Fruit fly (Drosophila melanogaster): ENCODE results near the gene CG3847.
A peak's percentile ranks its signal among the peaks of the same experiment; 100 is the strongest.

Gene CG3847

DNA sequence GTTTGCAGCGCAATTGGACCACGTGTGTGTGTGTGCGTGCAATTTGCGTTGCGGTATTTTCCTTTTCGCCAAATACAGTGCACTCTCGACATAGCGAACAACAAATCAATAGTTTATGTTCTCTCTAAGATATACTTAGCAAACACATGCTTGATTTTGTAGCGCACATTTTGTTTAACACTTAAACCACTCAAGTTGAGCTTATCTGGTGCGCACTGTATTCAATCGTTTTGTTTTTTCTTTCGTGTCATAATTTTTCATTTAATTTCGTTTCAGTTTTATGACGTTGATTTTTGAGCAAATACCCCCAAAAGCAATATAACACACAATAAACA, 19.4 kb downstream of the CG3847 start (continued):
- TF ChIP-seq CG11398 (GFP tag; optimal IDR thresholded peaks at IDR 0.05) (peak; percentile 69), CG2889 (GFP tag; IDR thresholded peaks at IDR 0.05) (peak; percentile 88), ATbp (GFP tag; optimal IDR thresholded peaks at IDR 0.05) (peak; percentile 71), Blimp-1 (GFP tag; optimal IDR thresholded peaks at IDR 0.05) (peak; percentile 64), CG3281 (GFP tag; optimal IDR thresholded peaks at IDR 0.05) (peak; percentile 89), Hsf (GFP tag; optimal IDR thresholded peaks at IDR 0.05) (peak; percentile 89), bbx (GFP tag; IDR thresholded peaks at IDR 0.05; ENCODE audit: partially characterized antibody) (no peak), hb (GFP tag; IDR thresholded peaks at IDR 0.05; ENCODE audit: partially characterized antibody) (no peak), Hand (GFP tag; optimal IDR thresholded peaks at IDR 0.05) (peak; percentile 83), unpg (GFP tag; optimal IDR thresholded peaks at IDR 0.05) (peak; percentile 85), CG8281 (tag; optimal IDR thresholded peaks at IDR 0.05) (peak; percentile 54), CG8478 (optimal IDR thresholded peaks at IDR 0.05) (no peak), lmd (GFP tag; IDR thresholded peaks at IDR 0.05) (peak; percentile 91), CG12942 (GFP tag; optimal IDR thresholded peaks at IDR 0.05) (peak; percentile 55), bcd (GFP tag; optimal IDR thresholded peaks at IDR 0.05) (peak; percentile 85), Sry-δ (GFP tag; optimal IDR thresholded peaks at IDR 0.05) (peak; percentile 37), Mrtf (GFP tag; IDR thresholded peaks at IDR 0.05) (peak; percentile 88), CG14965 (GFP tag; optimal IDR thresholded peaks at IDR 0.05; ENCODE audit: borderline replicate concordance) (no peak), eve (GFP tag; optimal IDR thresholded peaks at IDR 0.05) (no peak), Mes4 (GFP tag; optimal IDR thresholded peaks at IDR 0.05) (peak; percentile 68), tap (tag; optimal IDR thresholded peaks at IDR 0.05) (peak; percentile 82), CTCF (GFP tag; optimal IDR thresholded peaks at IDR 0.05) (peak; percentile 31), CG18599 (GFP tag; optimal IDR thresholded peaks at IDR 0.05) (peak; percentile 92), CG17359 (tag; optimal IDR thresholded peaks at IDR 0.05) (peak; percentile 87), Atf6 (GFP tag; IDR thresholded peaks at IDR 0.05) (peak; percentile 93), CG17802 (tag; optimal IDR thresholded peaks at IDR 0.05) (peak; percentile 36), CG4424 (GFP tag; optimal IDR thresholded peaks at IDR 0.05) (peak; percentile 69), run (tag; optimal IDR thresholded peaks at IDR 0.05) (peak; percentile 50), CG1647 (GFP tag; optimal IDR thresholded peaks at IDR 0.05) (peak; percentile 79), grau (tag; optimal IDR thresholded peaks at IDR 0.05) (peak; percentile 97), CG13296 (GFP tag; optimal IDR thresholded peaks at IDR 0.05) (peak; percentile 91), unc-4 (GFP tag; IDR thresholded peaks at IDR 0.05; ENCODE audit: partially characterized antibody) (no peak), ase (GFP tag; IDR thresholded peaks at IDR 0.05) (peak; percentile 84), cg (GFP tag; optimal IDR thresholded peaks at IDR 0.05) (peak; percentile 40), Atf-2 (GFP tag; optimal IDR thresholded peaks at IDR 0.05) (peak; percentile 66), fd102C (GFP tag; optimal IDR thresholded peaks at IDR 0.05) (no peak), cato (GFP tag; optimal IDR thresholded peaks at IDR 0.05; ENCODE audit: borderline replicate concordance) (no peak), ewg (GFP tag; optimal IDR thresholded peaks at IDR 0.05) (peak; percentile 54), ranshi (GFP tag; IDR thresholded peaks at IDR 0.05) (peak; percentile 89), chm (GFP tag; IDR thresholded peaks at IDR 0.05) (peak; percentile 91), CG34376 (GFP tag; optimal IDR thresholded peaks at IDR 0.05) (peak; percentile 90), br (optimal IDR thresholded peaks at IDR 0.05) (no peak), CG11723 (GFP tag; optimal IDR thresholded peaks at IDR 0.05) (peak; percentile 59), ttk (GFP tag; IDR thresholded peaks at IDR 0.05) (peak; percentile 89), CG12659 (GFP tag; optimal IDR thresholded peaks at IDR 0.05) (peak; percentile 78), dimm (GFP tag; IDR thresholded peaks at IDR 0.05) (peak; percentile 47; the same call in 1 of the 2 replicates), Dip2 (GFP tag; IDR thresholded peaks at IDR 0.05) (no peak; the same call in 1 of the 2 replicates), CG17186 (GFP tag; optimal IDR thresholded peaks at IDR 0.05) (no peak), CG5245 (GFP tag; optimal IDR thresholded peaks at IDR 0.05) (peak; percentile 72), CG7928 (GFP tag; optimal IDR thresholded peaks at IDR 0.05) (peak; percentile 59), HLH4C (GFP tag; IDR thresholded peaks at IDR 0.05; ENCODE audit: partially characterized antibody) (no peak), CG10274 (GFP tag; optimal IDR thresholded peaks at IDR 0.05) (peak; percentile 71)
